Worm (Caenorhabditis elegans) whole organism, young adult: ENCODE results near the gene clec-88.
A peak's percentile ranks its signal among the peaks of the same experiment; 100 is the strongest.

Source experiments
- B0019.2 ChIP-seq: fragments of 200-800 bp; sonication (Bioruptor generic); conservative IDR thresholded peaks from 2 replicates; pipeline ENCODE4 v1.3.6; 2022; ENCODE audit warnings: missing genetic modification reagents, missing genetic modification characterization, missing compliant biosample characterization
- C17E4.6 ChIP-seq: fragments of 200-800 bp; sonication (Bioruptor generic); IDR thresholded peaks from 2 replicates; pipeline ENCODE4 v1.3.6; 2022; ENCODE audit warnings: missing genetic modification reagents, missing genetic modification characterization, missing compliant biosample characterization
- D2030.7 ChIP-seq: fragments of 200-800 bp; sonication (Bioruptor generic); IDR thresholded peaks from 2 replicates; pipeline ENCODE4 v1.3.6; 2022; ENCODE audit warnings: missing genetic modification reagents, missing genetic modification characterization, missing compliant biosample characterization
- F10E7.11 ChIP-seq: sonication (generic microtip); optimal IDR thresholded peaks from 2 replicates; lab custom pipeline; 2017; ENCODE audit warnings: mild to moderate bottlenecking, missing genetic modification characterization, moderate library complexity, missing compliant biosample characterization
- F23B12.7 ChIP-seq: sonication (generic microtip); optimal IDR thresholded peaks from 2 replicates; lab custom pipeline; 2017; ENCODE audit warnings: missing genetic modification characterization, mild to moderate bottlenecking, missing compliant biosample characterization, antibody characterized with exemption, moderate library complexity; ENCODE audit not compliant: insufficient read depth
- F33H1.4 ChIP-seq: fragments of 200-800 bp; sonication (Bioruptor generic); IDR thresholded peaks from 2 replicates; pipeline ENCODE4 v1.3.6; 2022; ENCODE audit warnings: missing genetic modification reagents, missing genetic modification characterization, missing compliant biosample characterization
- F39B2.1 ChIP-seq: fragments of 200-800 bp; sonication (Bioruptor generic); IDR thresholded peaks from 2 replicates; pipeline ENCODE4 v1.3.6; 2022; ENCODE audit warnings: missing genetic modification reagents, missing genetic modification characterization, missing compliant biosample characterization
- F57A8.1 ChIP-seq: fragments of 200-800 bp; sonication (Bioruptor generic); optimal IDR thresholded peaks from 2 replicates; lab custom pipeline; 2018; ENCODE audit warnings: mild to moderate bottlenecking, missing genetic modification characterization, moderate library complexity, missing compliant biosample characterization
- F57C9.4 ChIP-seq: sonication (generic microtip); optimal IDR thresholded peaks from 2 replicates; lab custom pipeline; 2017; ENCODE audit warnings: mild to moderate bottlenecking, missing genetic modification characterization, missing compliant biosample characterization
- ZK185.1 ChIP-seq: sonication (generic microtip); optimal IDR thresholded peaks from 2 replicates; lab custom pipeline; 2016; ENCODE audit warnings: mild to moderate bottlenecking, missing genetic modification characterization, missing compliant biosample characterization; ENCODE audit not compliant: poor library complexity, severe bottlenecking
- akir-1 ChIP-seq: fragments of 200-800 bp; sonication (Bioruptor generic); optimal IDR thresholded peaks from 2 replicates; lab custom pipeline; 2018; ENCODE audit warnings: mild to moderate bottlenecking, missing genetic modification characterization, moderate library complexity, missing compliant biosample characterization
- ama-1 ChIP-seq, 3 experiments: fragments of 150-350 bp in 1 of 3; sonication (generic microtip) in 2 of 3; optimal IDR thresholded peaks; 2 replicates each; lab custom pipeline; 2014 to 2018; ENCODE audit warnings: missing biosample characterization in 2 of 3, missing genetic modification characterization in 2 of 3, missing genetic modification reagents in 2 of 3
- athp-1 ChIP-seq: sonication (generic microtip); optimal IDR thresholded peaks from 2 replicates; lab custom pipeline; 2017; ENCODE audit warnings: mild to moderate bottlenecking, missing genetic modification characterization, missing compliant biosample characterization
- attf-5 ChIP-seq: fragments of 200-800 bp; sonication (Bioruptor generic); optimal IDR thresholded peaks from 2 replicates; lab custom pipeline; 2018; ENCODE audit warnings: mild to moderate bottlenecking, missing genetic modification characterization, missing compliant biosample characterization
- cebp-1 ChIP-seq, 2 experiments: fragments of 200-800 bp in 1 of 2; sonication (Bioruptor generic) in 1 of 2; sonication (generic microtip) in 1 of 2; IDR thresholded peaks in 1 of 2; optimal IDR thresholded peaks in 1 of 2; 2 replicates each; pipeline versions ENCODE4 v1.3.6 to Lab custom; 2017 to 2022; ENCODE audit warnings: missing compliant biosample characterization in 2 of 2, missing genetic modification characterization in 2 of 2, mild to moderate bottlenecking in 1 of 2, missing genetic modification reagents in 1 of 2, moderate library complexity in 1 of 2
- ceh-27 ChIP-seq: fragments of 200-800 bp; sonication (Bioruptor generic); optimal IDR thresholded peaks from 2 replicates; lab custom pipeline; 2018; ENCODE audit warnings: mild to moderate bottlenecking, missing genetic modification characterization, moderate library complexity, missing compliant biosample characterization
- ceh-58 ChIP-seq: fragments of 200-800 bp; sonication (Bioruptor generic); IDR thresholded peaks from 2 replicates; pipeline ENCODE4 v1.3.6; 2022; ENCODE audit warnings: missing genetic modification characterization, missing compliant biosample characterization
- ceh-79 ChIP-seq: sonication (generic microtip); optimal IDR thresholded peaks from 2 replicates; lab custom pipeline; 2017; ENCODE audit warnings: mild to moderate bottlenecking, missing genetic modification characterization, missing compliant biosample characterization
- ceh-91 ChIP-seq: fragments of 200-800 bp; sonication (Bioruptor generic); IDR thresholded peaks from 2 replicates; pipeline ENCODE4 v1.3.6; 2022; ENCODE audit warnings: missing genetic modification reagents, missing genetic modification characterization, missing compliant biosample characterization
- dox-1 ChIP-seq: fragments of 200-800 bp; sonication (Bioruptor generic); IDR thresholded peaks from 2 replicates; pipeline ENCODE4 v1.3.6; 2022; ENCODE audit warnings: missing genetic modification reagents, missing genetic modification characterization, missing compliant biosample characterization
- egl-44 ChIP-seq: fragments of 200-800 bp; sonication (Bioruptor generic); IDR thresholded peaks from 2 replicates; pipeline ENCODE4 v1.3.6; 2022; ENCODE audit warnings: missing genetic modification reagents, missing genetic modification characterization, missing compliant biosample characterization
- egrh-3 ChIP-seq: fragments of 200-800 bp; sonication (Bioruptor generic); IDR thresholded peaks from 2 replicates; pipeline ENCODE4 v1.3.6; 2022; ENCODE audit warnings: missing genetic modification reagents, missing genetic modification characterization, missing compliant biosample characterization
- ets-4 ChIP-seq: fragments of 200-800 bp; sonication (Bioruptor generic); optimal IDR thresholded peaks from 2 replicates; lab custom pipeline; 2018; ENCODE audit warnings: mild to moderate bottlenecking, missing genetic modification characterization, missing compliant biosample characterization
- hrde-1 ChIP-seq: sonication (generic microtip); optimal IDR thresholded peaks from 2 replicates; lab custom pipeline; 2016; ENCODE audit warnings: missing genetic modification characterization, mild to moderate bottlenecking, missing compliant biosample characterization, moderate library complexity, missing genotype, missing genetic modification reagents, borderline replicate concordance
- let-526 ChIP-seq: fragments of 200-800 bp; sonication (Bioruptor generic); IDR thresholded peaks from 2 replicates; pipeline ENCODE4 v1.3.6; 2022; ENCODE audit warnings: missing genetic modification reagents, missing genetic modification characterization, missing compliant biosample characterization
- let-607 ChIP-seq, 2 experiments: fragments of 200-800 bp in 1 of 2; sonication (Bioruptor generic) in 1 of 2; sonication (generic microtip) in 1 of 2; optimal IDR thresholded peaks; 2 replicates each; lab custom pipeline; 2016 to 2018; ENCODE audit warnings: mild to moderate bottlenecking in 2 of 2, missing compliant biosample characterization in 2 of 2, missing genetic modification characterization in 2 of 2, moderate library complexity in 2 of 2, missing genotype in 1 of 2
- madf-3 ChIP-seq: fragments of 200-800 bp; sonication (Bioruptor generic); IDR thresholded peaks from 2 replicates; pipeline ENCODE4 v1.3.6; 2022; ENCODE audit warnings: missing genetic modification reagents, missing genetic modification characterization, missing compliant biosample characterization
- mcd-1 ChIP-seq: fragments of 200-800 bp; sonication (Bioruptor generic); IDR thresholded peaks from 2 replicates; pipeline ENCODE4 v1.3.6; 2022; ENCODE audit warnings: missing genetic modification reagents, missing genetic modification characterization, missing compliant biosample characterization
- nfya-1 ChIP-seq: sonication (generic microtip); optimal IDR thresholded peaks from 2 replicates; lab custom pipeline; 2017; ENCODE audit warnings: antibody characterized with exemption, missing compliant biosample characterization, missing genetic modification characterization, borderline replicate concordance; ENCODE audit not compliant: insufficient read depth
- nhr-80 ChIP-seq: sonication (generic microtip); optimal IDR thresholded peaks from 2 replicates; lab custom pipeline; 2016; ENCODE audit warnings: missing genetic modification characterization, missing compliant biosample characterization
- pbrm-1 ChIP-seq: fragments of 200-800 bp; sonication (Bioruptor generic); IDR thresholded peaks from 2 replicates; pipeline ENCODE4 v1.3.6; 2022; ENCODE audit warnings: missing genetic modification reagents, missing genetic modification characterization, missing compliant biosample characterization
- rpc-1 ChIP-seq, 2 experiments: fragments of 150-350 bp in 1 of 2; sonication (generic microtip) in 1 of 2; optimal IDR thresholded peaks; 2 replicates each; lab custom pipeline; 2014 to 2018; ENCODE audit warnings: missing biosample characterization in 1 of 2, missing genetic modification characterization in 1 of 2, missing genetic modification reagents in 1 of 2, missing genotype in 1 of 2
- sdz-38 ChIP-seq: sonication (generic microtip); optimal IDR thresholded peaks from 2 replicates; lab custom pipeline; 2016; ENCODE audit warnings: missing genotype, missing genetic modification characterization, missing compliant biosample characterization
- snpc-1.3 ChIP-seq: sonication (generic microtip); optimal IDR thresholded peaks from 2 replicates; lab custom pipeline; 2017; ENCODE audit warnings: missing genetic modification characterization, mild to moderate bottlenecking, missing compliant biosample characterization, antibody characterized with exemption, moderate library complexity, missing genotype, missing genetic modification reagents; ENCODE audit not compliant: insufficient read depth
- snpc-3.4 ChIP-seq: sonication (generic microtip); optimal IDR thresholded peaks from 2 replicates; lab custom pipeline; 2017; ENCODE audit warnings: missing genetic modification characterization, mild to moderate bottlenecking, missing compliant biosample characterization, antibody characterized with exemption, moderate library complexity, missing genotype, missing genetic modification reagents
- somi-1 ChIP-seq: fragments of 200-800 bp; sonication (Bioruptor generic); optimal IDR thresholded peaks from 2 replicates; lab custom pipeline; 2018; ENCODE audit warnings: mild to moderate bottlenecking, missing genetic modification characterization, missing compliant biosample characterization
- tbp1 ChIP-seq: fragments of 200-800 bp; sonication (Bioruptor generic); optimal IDR thresholded peaks from 2 replicates; lab custom pipeline; 2018; ENCODE audit warnings: mild to moderate bottlenecking, missing genetic modification characterization, missing compliant biosample characterization
- zfh-2 ChIP-seq: fragments of 200-800 bp; sonication (Bioruptor generic); conservative IDR thresholded peaks from 2 replicates; pipeline ENCODE4 v1.3.6; 2022; ENCODE audit warnings: missing genetic modification reagents, missing genetic modification characterization, missing compliant biosample characterization
- ztf-22 ChIP-seq: fragments of 200-800 bp; sonication (Bioruptor generic); optimal IDR thresholded peaks from 2 replicates; lab custom pipeline; 2018; ENCODE audit warnings: mild to moderate bottlenecking, missing genetic modification characterization, moderate library complexity, missing compliant biosample characterization
- ztf-3 ChIP-seq: fragments of 200-800 bp; sonication (Bioruptor generic); optimal IDR thresholded peaks from 2 replicates; lab custom pipeline; 2018; ENCODE audit warnings: mild to moderate bottlenecking, missing genetic modification characterization, missing compliant biosample characterization

The clec-88 gene

DNA sequence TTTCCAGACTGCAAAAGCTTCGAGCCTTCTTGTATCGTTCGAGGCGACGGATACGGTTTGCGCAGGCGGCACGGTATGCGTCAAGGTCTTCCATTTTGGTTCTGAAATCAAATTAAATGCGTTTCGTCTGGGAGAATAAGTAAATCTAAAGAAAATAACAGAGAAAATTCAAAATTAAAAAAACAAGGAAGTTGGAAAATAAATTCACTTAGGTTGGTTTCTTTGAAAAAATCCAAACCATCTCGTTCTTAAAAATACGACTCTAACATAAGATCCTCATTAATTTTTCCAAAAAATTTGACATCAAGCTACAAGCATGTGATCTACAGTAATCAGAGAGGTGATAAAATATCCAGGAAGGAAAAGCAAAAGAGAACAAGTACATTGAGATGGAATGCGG is 44.7 kb downstream of the clec-88 start, which contains the start of gene T25D10.4:
T25D10.4 (minus strand) TSS at position 101 of the 400 bp plus-strand sequence.
- TF ChIP-seq ceh-58, result no peak
- TF ChIP-seq F39B2.1 (GFP tag; lab: Robert Waterston, UW), result no peak
- TF ChIP-seq rpc-1 (optimal IDR thresholded peaks at IDR 0.05; lab: Kevin White, UChicago), result no peak
- TF ChIP-seq rpc-1 (tag; optimal IDR thresholded peaks at IDR 0.05; lab: Kevin White, UChicago), result no peak
- no peak for TF ChIP-seq ceh-27
- no peak for TF ChIP-seq ZK185.1 (tag; lab: Kevin White, UChicago)
- TF ChIP-seq F10E7.11 (tag; lab: Kevin White, UChicago), result no peak
- no peak for TF ChIP-seq attf-5 (GFP tag; lab: Kevin White, UChicago)
- no peak for TF ChIP-seq F23B12.7 (tag; lab: Kevin White, UChicago)
- no peak for TF ChIP-seq akir-1 (GFP tag; lab: Kevin White, UChicago)
- no peak for TF ChIP-seq ceh-91 (GFP tag; lab: Robert Waterston, UW)
- no peak for TF ChIP-seq B0019.2 (GFP tag; lab: Robert Waterston, UW)
- no peak for TF ChIP-seq tbp1 (GFP tag; lab: Kevin White, UChicago)
- no peak for TF ChIP-seq F33H1.4 (GFP tag; lab: Robert Waterston, UW)
- no peak for TF ChIP-seq F57C9.4 (tag; lab: Kevin White, UChicago)
- no peak for TF ChIP-seq snpc-3.4 (tag; lab: Kevin White, UChicago)
- TF ChIP-seq D2030.7 (GFP tag; lab: Robert Waterston, UW), result no peak

DNA sequence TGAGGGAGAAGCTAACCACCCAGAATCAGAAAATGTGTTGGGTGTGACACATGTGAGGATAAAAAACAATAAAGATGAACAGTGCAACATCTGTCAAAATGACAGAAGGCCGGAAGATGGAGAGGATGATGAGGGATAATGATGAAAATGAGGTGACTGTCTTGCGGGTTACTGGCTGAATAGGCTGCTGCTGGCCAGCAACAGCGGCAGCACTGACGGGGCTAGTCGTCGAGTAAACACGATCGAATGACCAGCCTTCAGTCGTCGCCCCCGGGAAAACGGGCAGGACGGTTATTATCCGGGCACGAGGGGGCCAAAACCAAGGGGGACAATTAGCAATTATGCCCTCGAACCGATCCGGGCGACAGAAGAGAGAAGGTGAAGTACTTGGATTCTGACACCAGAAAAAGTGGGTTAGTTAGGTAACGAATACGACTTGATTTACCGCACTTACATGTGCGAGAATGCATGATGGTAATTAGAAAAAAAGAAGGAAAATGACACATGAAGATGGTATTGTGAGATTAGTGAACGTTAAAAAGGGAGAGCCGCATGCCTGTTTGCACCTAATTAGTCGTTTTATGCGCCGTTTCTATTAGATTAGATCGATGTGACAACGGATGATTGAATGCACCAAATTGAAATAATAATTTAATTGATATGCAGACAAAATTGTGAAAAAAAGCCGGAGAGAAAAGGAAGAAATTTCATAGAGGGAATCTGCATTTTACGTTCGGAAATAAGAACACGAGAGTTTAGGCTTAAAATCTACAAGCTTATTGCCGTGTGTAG is 46.3 kb downstream of the clec-88 start:
- TF ChIP-seq zfh-2 (GFP tag; lab: Robert Waterston, UW) (peak; percentile 72), egrh-3 (GFP tag; lab: Robert Waterston, UW) (0 out of 2 replicates have a peak, but pooled peaks have one; percentile 11), hrde-1 (tag; lab: Kevin White, UChicago) (no peak)

DNA sequence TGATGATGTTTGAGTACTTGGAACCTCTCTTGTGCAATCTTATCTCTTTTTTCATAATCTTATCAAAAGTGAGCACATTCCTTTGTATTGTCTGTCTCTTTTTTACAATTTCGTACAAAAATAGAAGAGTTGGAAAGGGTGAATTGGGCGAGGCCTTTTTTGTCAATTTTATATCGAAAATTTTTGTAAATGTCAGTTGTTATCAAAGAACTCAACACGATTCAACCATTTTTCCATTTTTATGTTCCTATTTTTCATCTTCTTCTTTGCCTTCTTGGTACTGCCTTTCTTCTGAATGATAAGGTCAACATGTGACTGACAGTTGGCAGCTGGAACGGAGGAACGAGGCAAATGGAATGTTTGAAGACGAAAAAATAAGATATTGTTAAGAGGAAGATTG is 48.3 kb downstream of the clec-88 start:
- TF ChIP-seq ztf-3, result no peak
- no peak for TF ChIP-seq ama-1 (optimal IDR thresholded peaks at IDR 0.05; lab: Kevin White, UChicago)
- TF ChIP-seq ama-1 (GFP tag; optimal IDR thresholded peaks at IDR 0.05; lab: Kevin White, UChicago), result no peak
- no peak for TF ChIP-seq athp-1
- peak; percentile 26; the same call in 1 of the 2 replicates for TF ChIP-seq egl-44 (GFP tag; lab: Robert Waterston, UW)
- TF ChIP-seq cebp-1 (GFP tag; IDR thresholded peaks at IDR 0.05; lab: Robert Waterston, UW), result no peak
- TF ChIP-seq cebp-1 (tag; optimal IDR thresholded peaks at IDR 0.05; lab: Kevin White, UChicago), result peak; percentile 16
- no peak for TF ChIP-seq ceh-58
- no peak for TF ChIP-seq let-526
- TF ChIP-seq let-607 (tag; optimal IDR thresholded peaks at IDR 0.05; lab: Kevin White, UChicago), result peak in 1 of 2 experiments; percentile 24
- TF ChIP-seq somi-1 (GFP tag; lab: Kevin White, UChicago), result no peak
- no peak for TF ChIP-seq F57C9.4 (tag; lab: Kevin White, UChicago)
- TF ChIP-seq sdz-38 (tag; lab: Kevin White, UChicago), result no peak
- no peak for TF ChIP-seq mcd-1 (GFP tag; lab: Robert Waterston, UW)
- no peak for TF ChIP-seq nfya-1 (tag; lab: Kevin White, UChicago)
- TF ChIP-seq F57A8.1 (GFP tag; lab: Kevin White, UChicago), result no peak
- TF ChIP-seq ets-4 (GFP tag; lab: Kevin White, UChicago), result peak; percentile 53
- TF ChIP-seq ceh-79 (tag; lab: Kevin White, UChicago), result no peak
- TF ChIP-seq ztf-22, result no peak
- no peak for TF ChIP-seq snpc-1.3 (tag; lab: Kevin White, UChicago)
- TF ChIP-seq pbrm-1 (GFP tag; lab: Robert Waterston, UW), result no peak
- TF ChIP-seq madf-3 (GFP tag; lab: Robert Waterston, UW), result no peak
- TF ChIP-seq ceh-27, result no peak
- TF ChIP-seq nhr-80, result peak; percentile 90
- no peak for TF ChIP-seq C17E4.6 (GFP tag; lab: Robert Waterston, UW)
- TF ChIP-seq dox-1 (GFP tag; lab: Robert Waterston, UW), result peak; percentile 31; the same call in 1 of the 2 replicates
